Worm (Caenorhabditis elegans): ENCODE data around the gene str-238.

DNA sequence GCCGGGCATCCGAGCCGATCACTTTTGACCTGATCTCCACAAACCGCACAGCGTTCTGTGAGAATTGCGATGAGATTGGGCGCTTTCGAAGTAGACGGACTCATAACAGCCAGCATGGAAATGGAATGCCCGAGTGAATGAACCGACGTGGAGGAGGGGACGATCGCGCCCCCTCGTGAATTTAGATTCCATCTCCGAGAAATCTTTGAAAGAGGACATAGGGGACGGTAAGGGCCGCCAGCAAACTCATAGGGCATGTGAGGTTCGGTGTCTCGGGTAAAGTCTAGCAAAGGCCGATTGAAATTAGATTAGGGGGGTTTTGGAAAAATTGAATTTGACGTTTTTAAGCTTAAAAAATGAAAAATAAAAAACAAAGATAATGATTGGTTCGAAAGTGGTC lies 39.7 kb downstream of the str-238 start, which contains the start of gene nhr-270:
- TF ChIP-seq flt-1 (GFP tag; IDR thresholded peaks at IDR 0.05) = no peak
- no peak for TF ChIP-seq klf-2 (GFP tag; conservative IDR thresholded peaks at IDR 0.05)
- TF ChIP-seq tab-1 (GFP tag; IDR thresholded peaks at IDR 0.05) = no peak
